Fruit fly (Drosophila melanogaster) whole organism, prepupa: ENCODE results near the gene ppk7.

ENCODE experiments used
- CG10631 ChIP-seq: fragments of 200-800 bp; sonication (Bioruptor generic); optimal IDR thresholded peaks from 2 replicates; lab custom pipeline; 2016; ENCODE audit warnings: missing biosample characterization, missing genetic modification characterization
- CG11294 ChIP-seq: fragments of 200-800 bp; sonication (Bioruptor generic); IDR thresholded peaks from 2 replicates; pipeline ENCODE4 v1.3.6; 2022; ENCODE audit warnings: missing biosample characterization, missing genetic modification characterization
- CG11902 ChIP-seq: fragments of 200-800 bp; sonication (Bioruptor generic); optimal IDR thresholded peaks from 3 replicates; lab custom pipeline; 2016; ENCODE audit warnings: missing biosample characterization, missing genetic modification characterization
- CG15336 ChIP-seq: fragments of 200-800 bp; sonication (Bioruptor generic); IDR thresholded peaks from 2 replicates; pipeline ENCODE4 v1.3.6; 2022; ENCODE audit warnings: missing biosample characterization, missing genetic modification characterization
- CG1621 ChIP-seq: fragments of 200-800 bp; sonication (Bioruptor generic); optimal IDR thresholded peaks from 3 replicates; lab custom pipeline; 2018; ENCODE audit warnings: missing biosample characterization, mild to moderate bottlenecking, missing genetic modification characterization
- CG3032 ChIP-seq: fragments of 200-800 bp; optimal IDR thresholded peaks from 2 replicates; lab custom pipeline; 2019; ENCODE audit warnings: missing biosample characterization, mild to moderate bottlenecking, missing genetic modification characterization, moderate library complexity
- CG31627 ChIP-seq: fragments of 200-800 bp; sonication (Bioruptor generic); optimal IDR thresholded peaks from 3 replicates; lab custom pipeline; 2016; ENCODE audit warnings: missing biosample characterization, missing genetic modification characterization
- CG32006 ChIP-seq: fragments of 200-800 bp; sonication (Bioruptor generic); optimal IDR thresholded peaks from 3 replicates; lab custom pipeline; 2017; ENCODE audit warnings: missing biosample characterization, mild to moderate bottlenecking, missing genetic modification characterization
- CG3919 ChIP-seq: fragments of 200-800 bp; sonication (Bioruptor generic); optimal IDR thresholded peaks from 3 replicates; lab custom pipeline; 2016; ENCODE audit warnings: missing biosample characterization, missing genetic modification characterization
- CG4318 ChIP-seq: fragments of 200-800 bp; sonication (Bioruptor generic); optimal IDR thresholded peaks from 3 replicates; lab custom pipeline; 2017; ENCODE audit warnings: missing biosample characterization, mild to moderate bottlenecking, missing genetic modification characterization
- CG6163 ChIP-seq: fragments of 200-800 bp; sonication (Bioruptor generic); IDR thresholded peaks from 3 replicates; pipeline ENCODE4 v1.3.6; 2022; ENCODE audit warnings: missing biosample characterization, missing genetic modification characterization
- CG6276 ChIP-seq: fragments of 200-800 bp; sonication (Bioruptor generic); optimal IDR thresholded peaks from 2 replicates; lab custom pipeline; 2017; ENCODE audit warnings: missing biosample characterization, mild to moderate bottlenecking, missing genetic modification characterization
- CG6808 ChIP-seq: fragments of 200-800 bp; sonication (Bioruptor generic); optimal IDR thresholded peaks from 3 replicates; lab custom pipeline; 2017; ENCODE audit warnings: missing biosample characterization, missing genetic modification characterization, mild to moderate bottlenecking, moderate library complexity, missing genetic modification reagents
- CG6854 ChIP-seq: fragments of 200-800 bp; sonication (Bioruptor generic); optimal IDR thresholded peaks from 2 replicates; lab custom pipeline; 2017; ENCODE audit warnings: missing biosample characterization, mild to moderate bottlenecking, missing genetic modification characterization
- CG8119 ChIP-seq: fragments of 200-800 bp; sonication (Bioruptor generic); IDR thresholded peaks from 3 replicates; pipeline ENCODE4 v1.3.6; 2022; ENCODE audit warnings: missing biosample characterization, missing genetic modification characterization
- CG8319 ChIP-seq: fragments of 200-800 bp; sonication (Bioruptor generic); optimal IDR thresholded peaks from 3 replicates; lab custom pipeline; 2016; ENCODE audit warnings: missing biosample characterization, missing genetic modification characterization
- CG8632 ChIP-seq: fragments of 200-800 bp; sonication (Bioruptor generic); optimal IDR thresholded peaks from 3 replicates; lab custom pipeline; 2016; ENCODE audit warnings: missing biosample characterization, missing genetic modification characterization
- CG9139 ChIP-seq: fragments of 200-800 bp; sonication (Bioruptor generic); optimal IDR thresholded peaks from 3 replicates; lab custom pipeline; 2017; ENCODE audit warnings: missing biosample characterization, mild to moderate bottlenecking, missing genetic modification characterization
- Eip75B ChIP-seq: fragments of 200-800 bp; sonication (Bioruptor generic); optimal IDR thresholded peaks from 3 replicates; lab custom pipeline; 2016; ENCODE audit warnings: missing biosample characterization, missing genetic modification characterization
- Eip78C ChIP-seq: fragments of 200-800 bp; sonication (Bioruptor generic); peaks from one replicate; lab custom pipeline; 2016; ENCODE audit warnings: missing biosample characterization, missing genetic modification characterization
- Ets21C ChIP-seq: fragments of 200-800 bp; sonication (Bioruptor generic); optimal IDR thresholded peaks from 3 replicates; lab custom pipeline; 2016; ENCODE audit warnings: missing biosample characterization, missing genetic modification characterization
- Ets96B ChIP-seq: fragments of 200-800 bp; optimal IDR thresholded peaks from 2 replicates; lab custom pipeline; 2019; ENCODE audit warnings: missing biosample characterization, mild to moderate bottlenecking, missing genetic modification characterization, moderate library complexity
- Gug ChIP-seq: fragments of 200-800 bp; sonication (Bioruptor generic); IDR thresholded peaks from 2 replicates; pipeline ENCODE4 v1.3.6; 2022; ENCODE audit warnings: missing biosample characterization, missing genetic modification characterization
- Hr39 ChIP-seq: fragments of 200-800 bp; sonication (Bioruptor generic); optimal IDR thresholded peaks from 2 replicates; lab custom pipeline; 2016; ENCODE audit warnings: missing biosample characterization, missing genetic modification characterization
- Hr4 ChIP-seq: fragments of 200-800 bp; sonication (Bioruptor generic); optimal IDR thresholded peaks from 3 replicates; lab custom pipeline; 2016; ENCODE audit warnings: missing biosample characterization, missing genetic modification characterization
- Lpt ChIP-seq: fragments of 200-800 bp; sonication (Bioruptor generic); optimal IDR thresholded peaks from 3 replicates; lab custom pipeline; 2016; ENCODE audit warnings: missing biosample characterization, missing genetic modification characterization
- OdsH ChIP-seq: fragments of 200-800 bp; sonication (Bioruptor generic); optimal IDR thresholded peaks from 3 replicates; lab custom pipeline; 2016; ENCODE audit warnings: missing biosample characterization, missing genetic modification characterization
- Sox14 ChIP-seq: fragments of 200-800 bp; sonication (Bioruptor generic); optimal IDR thresholded peaks from 3 replicates; lab custom pipeline; 2016; ENCODE audit warnings: missing biosample characterization, missing genetic modification characterization
- acj6 ChIP-seq: fragments of 200-800 bp; sonication (Bioruptor generic); optimal IDR thresholded peaks from 3 replicates; lab custom pipeline; 2016; ENCODE audit warnings: missing biosample characterization, missing genetic modification characterization
- fkh ChIP-seq: fragments of 200-800 bp; sonication (Bioruptor generic); optimal IDR thresholded peaks from 3 replicates; lab custom pipeline; 2017; ENCODE audit warnings: missing biosample characterization, mild to moderate bottlenecking, missing genetic modification characterization, moderate library complexity
- lz ChIP-seq: fragments of 200-800 bp; sonication (Bioruptor generic); optimal IDR thresholded peaks from 3 replicates; lab custom pipeline; 2016; ENCODE audit warnings: missing biosample characterization, missing genetic modification characterization
- pdm3 ChIP-seq: fragments of 200-800 bp; sonication (Bioruptor generic); optimal IDR thresholded peaks from 3 replicates; lab custom pipeline; 2016; ENCODE audit warnings: missing biosample characterization, missing genetic modification characterization
- salr ChIP-seq, 2 experiments: fragments of 200-800 bp; sonication (Bioruptor generic); optimal IDR thresholded peaks; 3 replicates each; lab custom pipeline; 2016 to 2018; ENCODE audit warnings: missing biosample characterization in 2 of 2, missing genetic modification characterization in 2 of 2, mild to moderate bottlenecking in 1 of 2
- spab ChIP-seq: fragments of 200-800 bp; sonication (Bioruptor generic); optimal IDR thresholded peaks from 2 replicates; lab custom pipeline; 2017; ENCODE audit warnings: missing biosample characterization, mild to moderate bottlenecking, missing genetic modification characterization, missing genetic modification reagents
- ss ChIP-seq, 2 experiments: fragments of 200-800 bp; sonication (Bioruptor generic); optimal IDR thresholded peaks; 2 replicates in 1 of 2; 3 replicates in 1 of 2; lab custom pipeline; 2017 to 2018; ENCODE audit warnings: mild to moderate bottlenecking in 2 of 2, missing biosample characterization in 2 of 2, missing genetic modification characterization in 2 of 2, moderate library complexity in 1 of 2
- svp ChIP-seq: fragments of 200-800 bp; sonication (Bioruptor generic); peaks from one replicate; lab custom pipeline; 2016; ENCODE audit warnings: missing biosample characterization, missing genetic modification characterization
- topi ChIP-seq: fragments of 200-800 bp; sonication (Bioruptor generic); optimal IDR thresholded peaks from 3 replicates; lab custom pipeline; 2016; ENCODE audit warnings: missing biosample characterization, missing genetic modification characterization

ppk7 gene

dm6 chr2L:6360059-6360458 lies 5.9 kb upstream of the ppk7 start:
- no peak for TF ChIP-seq CG8319
- peak; percentile 88 for TF ChIP-seq svp (GFP tag; lab: Kevin White, UChicago)
- no peak for TF ChIP-seq Gug (GFP tag; lab: Robert Waterston, UW)
- TF ChIP-seq Ets21C (GFP tag; lab: Kevin White, UChicago), result no peak

DNA sequence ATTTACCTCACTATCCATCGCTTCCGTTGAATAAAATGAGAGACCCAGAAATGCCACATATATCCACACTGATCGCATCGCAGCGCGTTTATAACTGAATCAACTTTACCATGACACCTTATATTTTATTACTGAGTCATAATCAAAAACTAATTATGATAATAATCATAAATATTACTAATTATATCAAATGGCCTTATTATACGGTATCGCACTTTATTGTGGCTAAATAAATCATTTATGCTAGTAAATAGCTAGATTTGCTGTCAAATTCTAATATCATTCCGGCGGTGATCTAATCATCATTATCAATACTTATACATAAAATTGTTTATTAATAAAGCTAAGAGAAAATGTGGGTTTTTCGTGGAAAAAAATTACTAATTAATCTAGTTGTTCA lies 4.1 kb upstream of the ppk7 start, which contains the start of gene CG9500:
Gene CG9500, minus strand, starts transcription at position 101 of the 400 bp plus-strand sequence.
- TF ChIP-seq Gug (GFP tag; lab: Robert Waterston, UW), result no peak
- TF ChIP-seq OdsH (GFP tag; lab: Kevin White, UChicago), result no peak
- no peak for TF ChIP-seq CG15336
- TF ChIP-seq pdm3, result no peak
- no peak for TF ChIP-seq Lpt
- no peak for TF ChIP-seq CG6276
- TF ChIP-seq CG31627, result no peak
- TF ChIP-seq fkh (GFP tag; lab: Kevin White, UChicago), result no peak
- no peak for TF ChIP-seq CG8319
- no peak for TF ChIP-seq Ets96B (tag; lab: Kevin White, UChicago)
- TF ChIP-seq CG11294, result no peak
- TF ChIP-seq CG4318, result no peak
- TF ChIP-seq CG6808 (GFP tag; lab: Kevin White, UChicago), result no peak
- no peak for TF ChIP-seq CG10631 (GFP tag; lab: Kevin White, UChicago)
- no peak for TF ChIP-seq Hr39 (GFP tag; lab: Kevin White, UChicago)
- no peak for TF ChIP-seq ss (GFP tag; optimal IDR thresholded peaks at IDR 0.05; lab: Kevin White, UChicago)
- no peak for TF ChIP-seq Sox14

dm6 chr2L:6356686-6357362 lies 2.7 kb upstream of the ppk7 start:
- TF ChIP-seq fkh (GFP tag; lab: Kevin White, UChicago) (no peak), Hr4 (GFP tag; lab: Kevin White, UChicago) (peak; percentile 29), acj6 (GFP tag; lab: Kevin White, UChicago) (no peak), topi (GFP tag; lab: Kevin White, UChicago) (peak; percentile 5), Hr39 (GFP tag; lab: Kevin White, UChicago) (no peak), svp (GFP tag; lab: Kevin White, UChicago) (peak; percentile 30), ss (GFP tag; optimal IDR thresholded peaks at IDR 0.05; lab: Kevin White, UChicago) (peak in 1 of 2 experiments; percentile 3), CG3919 (GFP tag; lab: Kevin White, UChicago) (peak; percentile 60), salr (GFP tag; optimal IDR thresholded peaks at IDR 0.05; lab: Kevin White, UChicago) (peak in 1 of 2 experiments; percentile 1), Eip78C (GFP tag; lab: Kevin White, UChicago) (peak; percentile 74), Lpt (no peak), CG15336 (0 out of 2 replicates have a peak, but pooled peaks have one; percentile 10), CG3032 (no peak)

DNA sequence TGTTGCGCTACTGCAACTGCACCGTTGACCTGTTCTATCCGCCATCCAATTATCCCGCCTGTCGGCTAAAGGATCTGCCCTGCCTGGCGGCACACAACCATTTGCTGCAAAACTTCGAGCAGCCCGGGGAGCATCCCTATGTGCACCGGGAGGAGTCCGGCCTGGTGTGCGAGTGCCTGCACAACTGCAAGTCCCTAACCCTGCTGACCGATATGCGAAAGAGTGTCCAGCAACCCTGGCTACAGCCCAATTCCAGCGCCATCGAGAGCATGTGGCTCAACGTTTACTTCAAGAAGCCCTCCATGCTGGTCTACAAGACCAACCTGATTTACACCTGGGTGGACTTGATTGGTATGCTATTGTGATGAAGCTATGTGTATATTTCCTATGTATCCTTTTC lies 2.0 kb upstream of the ppk7 start:
- TF ChIP-seq CG6808 (GFP tag; lab: Kevin White, UChicago) (no peak), Eip75B (GFP tag; lab: Kevin White, UChicago) (no peak), pdm3 (no peak), CG3032 (no peak), OdsH (GFP tag; lab: Kevin White, UChicago) (no peak), ss (GFP tag; optimal IDR thresholded peaks at IDR 0.05; lab: Kevin White, UChicago) (no peak), topi (GFP tag; lab: Kevin White, UChicago) (no peak)

DNA sequence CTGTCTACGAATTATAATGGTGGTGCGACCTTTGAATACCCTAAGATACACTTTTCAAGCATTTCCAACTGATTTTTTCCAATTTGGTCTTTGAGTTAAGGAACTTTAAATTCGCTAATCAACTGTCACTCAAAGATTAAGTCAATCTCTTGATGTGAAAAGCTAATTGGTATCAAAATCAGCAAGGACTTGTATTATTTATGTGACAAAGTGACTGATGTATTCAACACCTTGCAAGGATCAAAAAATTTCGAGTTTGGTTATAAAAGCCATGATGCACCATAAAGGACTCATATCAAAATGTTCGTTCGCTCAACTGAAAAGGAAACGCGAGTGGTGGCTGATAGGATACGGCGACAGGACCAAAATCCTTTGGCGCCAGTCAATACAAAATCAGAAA lies 525 bp upstream of the ppk7 start, which contains the start of gene ppk14:
Gene ppk14, plus strand, starts transcription at position 301 of the 400 bp plus-strand sequence.
- TF ChIP-seq CG6808 (GFP tag; lab: Kevin White, UChicago) (no peak), CG11902 (GFP tag; lab: Kevin White, UChicago) (no peak), lz (no peak), spab (GFP tag; lab: Kevin White, UChicago) (no peak), CG1621 (no peak), Eip78C (GFP tag; lab: Kevin White, UChicago) (no peak), CG8632 (no peak), CG11294 (no peak), CG6163 (GFP tag; lab: Robert Waterston, UW) (no peak), Hr39 (GFP tag; lab: Kevin White, UChicago) (no peak), pdm3 (no peak), CG4318 (no peak), CG6854 (GFP tag; lab: Kevin White, UChicago) (no peak), Hr4 (GFP tag; lab: Kevin White, UChicago) (no peak), CG8119 (GFP tag; lab: Robert Waterston, UW) (no peak), CG6276 (no peak), CG32006 (GFP tag; lab: Kevin White, UChicago) (no peak), CG9139 (GFP tag; lab: Kevin White, UChicago) (no peak)
